Worm (Caenorhabditis elegans) whole organism, L3 larva: Measurements from ENCODE around the gene ZC404.15.

Experiments
- ama-1 ChIP-seq: fragments of 150-350 bp; optimal IDR thresholded peaks from 2 replicates; lab custom pipeline; 2018
- zag-1 ChIP-seq: fragments of 150-350 bp; optimal IDR thresholded peaks from 2 replicates; lab custom pipeline; 2014; ENCODE audit warnings: missing biosample characterization, missing genetic modification characterization

DNA sequence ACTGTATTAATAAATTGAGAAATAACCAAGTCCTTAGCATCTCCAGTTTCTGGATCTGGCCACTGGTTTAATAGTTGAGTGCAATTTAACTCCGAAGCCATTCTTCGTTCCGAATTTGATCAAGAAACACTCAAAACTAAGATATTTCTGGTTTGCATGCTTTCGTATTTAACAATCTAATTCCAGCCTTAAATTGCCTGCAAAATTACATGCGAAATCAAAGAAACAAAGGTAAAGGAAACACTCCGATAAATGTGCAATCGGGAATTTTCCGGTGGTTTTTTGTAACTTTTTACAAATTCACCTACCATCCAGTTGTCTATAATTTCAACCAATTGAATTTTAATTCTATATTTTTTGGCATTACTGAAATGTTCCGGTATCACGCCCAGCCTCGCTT lies 21.6 kb downstream of the ZC404.15 start, which contains the start of gene dmsr-10:
- TF ChIP-seq zag-1 (tag; lab: Kevin White, UChicago) = no peak
- TF ChIP-seq ama-1 (lab: Kevin White, UChicago) = no peak
